Worm (Caenorhabditis elegans) whole organism, early embryonic: ENCODE measurements around the gene hmg-12.

Experiments
- ama-1 ChIP-seq: fragments of 150-350 bp; optimal IDR thresholded peaks from 2 replicates; lab custom pipeline; 2014
- ceh-36 ChIP-seq: sonication (generic microtip); optimal IDR thresholded peaks from 2 replicates; lab custom pipeline; 2016; ENCODE audit warnings: missing genetic modification characterization, inconsistent platforms, missing compliant biosample characterization
- flt-1 ChIP-seq: fragments of 200-800 bp; sonication (Bioruptor generic); IDR thresholded peaks from 2 replicates; pipeline ENCODE4 v1.3.6; 2022; ENCODE audit warnings: missing genetic modification characterization, missing compliant biosample characterization
- hmbx-1 ChIP-seq: sonication (generic microtip); optimal IDR thresholded peaks from 2 replicates; lab custom pipeline; 2016; ENCODE audit warnings: mild to moderate bottlenecking, missing genetic modification characterization, missing compliant biosample characterization
- hmg-4 ChIP-seq: fragments of 200-800 bp; sonication (Bioruptor generic); optimal IDR thresholded peaks from 2 replicates; lab custom pipeline; 2018; ENCODE audit warnings: mild to moderate bottlenecking, missing genetic modification characterization, missing compliant biosample characterization
- tbx-11 ChIP-seq: fragments of 200-800 bp; sonication (Bioruptor generic); IDR thresholded peaks from 2 replicates; pipeline ENCODE4 v1.3.6; 2022; ENCODE audit warnings: missing genetic modification characterization, missing compliant biosample characterization
- tbx-37 ChIP-seq: fragments of 200-800 bp; sonication (Bioruptor generic); conservative IDR thresholded peaks from 2 replicates; pipeline ENCODE4 v1.3.6; 2022; ENCODE audit warnings: missing genetic modification reagents, missing genetic modification characterization, missing compliant biosample characterization
- tra-4 ChIP-seq: sonication (generic microtip); optimal IDR thresholded peaks from 2 replicates; lab custom pipeline; 2017; ENCODE audit warnings: missing genetic modification characterization, missing compliant biosample characterization

DNA sequence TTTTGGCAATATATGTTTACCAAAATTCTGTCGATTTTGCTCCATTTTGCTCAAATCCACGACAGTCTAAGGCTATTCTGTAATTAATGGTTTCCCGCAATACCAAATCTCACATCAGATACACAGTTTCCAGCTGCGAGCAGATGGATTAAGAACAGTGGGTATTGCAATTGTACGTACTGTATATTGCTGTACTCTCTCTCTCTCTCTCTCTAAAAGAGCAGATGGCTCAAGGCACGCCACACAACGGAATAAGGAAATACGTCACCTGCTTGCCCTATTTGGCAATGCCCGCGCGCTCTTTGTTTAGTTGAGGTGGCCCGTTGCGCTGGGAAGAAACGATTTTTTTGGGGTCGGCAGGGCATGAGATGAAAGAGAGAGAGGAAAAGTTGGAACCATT is 25.7 kb upstream of the hmg-12 start:
- TF ChIP-seq hmg-4 (GFP tag; lab: Kevin White, UChicago) (peak; percentile 78), flt-1 (GFP tag; lab: Robert Waterston, UW) (no peak), ceh-36 (no peak), tbx-37 (GFP tag; lab: Robert Waterston, UW) (0 out of 2 replicates have a peak, but pooled peaks have one; percentile 14), hmbx-1 (tag; lab: Kevin White, UChicago) (no peak), ama-1 (lab: Kevin White, UChicago) (no peak), tra-4 (no peak), tbx-11 (no peak)
